Worm (Caenorhabditis elegans): ENCODE results near the gene F36H12.3.

DNA sequence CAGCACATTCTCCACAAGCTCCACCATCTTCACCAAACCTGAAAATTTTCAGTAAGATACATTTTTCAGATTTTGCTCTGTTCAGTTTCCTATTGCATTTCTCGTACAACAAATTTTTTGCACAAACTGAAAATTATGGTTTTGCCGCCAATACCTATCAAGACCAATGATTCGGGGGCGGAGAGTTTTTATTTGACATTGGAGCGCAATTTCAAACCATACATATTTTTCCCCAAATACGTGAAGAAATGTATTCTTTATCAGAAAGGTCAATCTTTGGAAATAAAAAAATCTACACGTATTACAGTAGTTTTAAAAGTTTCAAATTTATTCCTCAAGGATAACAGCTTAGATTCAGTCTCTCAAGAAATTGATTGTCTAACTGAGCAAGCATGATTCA, 6.1 kb upstream of the F36H12.3 start, which contains the start of gene F36H12.5:
- no peak for TF ChIP-seq med-1 (GFP tag; optimal IDR thresholded peaks at IDR 0.05; ENCODE audit: insufficient read depth)
- TF ChIP-seq cog-1 (tag; optimal IDR thresholded peaks at IDR 0.05), result no peak

Data from whole organism, midembryonic.